1 worm cellular context compared by ENCODE assay signal in the genomic region with DNA sequence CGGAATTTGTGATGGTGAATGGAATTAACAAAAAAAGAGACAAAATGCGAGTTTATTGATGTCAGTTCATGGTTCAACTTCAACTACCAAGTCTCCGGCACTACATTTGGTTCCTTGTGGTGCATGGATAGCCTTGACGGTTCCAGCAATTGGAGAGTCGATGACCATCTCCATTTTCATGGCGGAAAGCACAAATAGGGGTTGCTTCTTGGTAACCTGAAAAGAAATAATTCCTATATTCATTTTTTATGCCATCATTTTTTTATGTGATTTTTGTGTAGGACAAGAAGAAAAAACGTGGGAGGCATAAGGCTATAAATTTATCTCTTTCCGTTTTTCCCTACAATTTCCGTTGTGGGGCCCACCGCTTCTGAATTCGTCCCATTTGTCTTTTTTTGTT.
TF ChIP-seq lines count a peak whose summit lies in the region.

No protein-coding gene starts in this region.

TF ChIP-seq in whole organism, L4 larva, 104 proteins besides CTCF, POLR2A, EP300 and RAD21 (continued from another document):
- no peak for TF ChIP-seq daf-19 (GFP tag; conservative IDR thresholded peaks at IDR 0.05; lab: Robert Waterston, UW)
- TF ChIP-seq dmd-6 (GFP tag; IDR thresholded peaks at IDR 0.05; lab: Robert Waterston, UW), result no peak
- 0 out of 2 replicates have a peak, but pooled peaks have one; percentile 35 for TF ChIP-seq pha-4 (GFP tag; IDR thresholded peaks at IDR 0.05; lab: Robert Waterston, UW)
- no peak for TF ChIP-seq pha-4 (tag; optimal IDR thresholded peaks at IDR 0.05; lab: Kevin White, UChicago)
- TF ChIP-seq mep-1 (tag; optimal IDR thresholded peaks at IDR 0.05; lab: Kevin White, UChicago), result no peak
- no peak for TF ChIP-seq nhr-111 (GFP tag; optimal IDR thresholded peaks at IDR 0.05; lab: Kevin White, UChicago)
- TF ChIP-seq ztf-11 (tag; optimal IDR thresholded peaks at IDR 0.05; lab: Kevin White, UChicago), result no peak
- no peak for TF ChIP-seq skn-1 (tag; optimal IDR thresholded peaks at IDR 0.05; lab: Kevin White, UChicago)
- TF ChIP-seq ceh-28 (tag; optimal IDR thresholded peaks at IDR 0.05; lab: Kevin White, UChicago), result no peak
